Worm (Caenorhabditis elegans): ENCODE results near the gene kqt-2.

- no peak for TF ChIP-seq nhr-237 (tag; optimal IDR thresholded peaks at IDR 0.05)
- no peak for TF ChIP-seq fkh-8 (tag; optimal IDR thresholded peaks at IDR 0.05)
- no peak for TF ChIP-seq lin-39 (tag; optimal IDR thresholded peaks at IDR 0.05)
- no peak for TF ChIP-seq lin-13 (GFP tag; optimal IDR thresholded peaks at IDR 0.05)
- no peak for TF ChIP-seq aly-2 (tag; optimal IDR thresholded peaks at IDR 0.05)
- TF ChIP-seq fkh-4 (tag; optimal IDR thresholded peaks at IDR 0.05; ENCODE audit: borderline replicate concordance): no peak
- no peak for TF ChIP-seq ama-1 (optimal IDR thresholded peaks at IDR 0.05)
These were observed 27.3 kb upstream of the kqt-2 start for ce11 chrX:8273496-8273895.

All from whole organism, L1 larva.